Worm (Caenorhabditis elegans) whole organism, L3 larva: Measurements from ENCODE around the gene fbxa-11.

Source experiments
- R02D3.7 ChIP-seq: fragments of 150-350 bp; optimal IDR thresholded peaks from 2 replicates; lab custom pipeline; 2014; ENCODE audit warnings: missing biosample characterization, missing genetic modification characterization
- ZK546.5 ChIP-seq: sonication (generic microtip); optimal IDR thresholded peaks from 2 replicates; lab custom pipeline; 2017; ENCODE audit warnings: missing biosample characterization, missing genetic modification characterization
- ama-1 ChIP-seq: fragments of 150-350 bp; optimal IDR thresholded peaks from 2 replicates; lab custom pipeline; 2018
- ceh-16 ChIP-seq: sonication (generic microtip); optimal IDR thresholded peaks from 2 replicates; lab custom pipeline; 2017; ENCODE audit warnings: missing biosample characterization, missing genetic modification characterization
- ceh-28 ChIP-seq: fragments of 150-350 bp; optimal IDR thresholded peaks from 2 replicates; lab custom pipeline; 2014; ENCODE audit warnings: missing biosample characterization, missing genetic modification reagents, missing genetic modification characterization
- ceh-82 ChIP-seq: fragments of 150-350 bp; optimal IDR thresholded peaks from 2 replicates; lab custom pipeline; 2014; ENCODE audit warnings: missing biosample characterization, missing genetic modification characterization
- ceh-9 ChIP-seq: sonication (generic microtip); optimal IDR thresholded peaks from 2 replicates; lab custom pipeline; 2018; ENCODE audit warnings: missing biosample characterization, missing genetic modification characterization
- daf-12 ChIP-seq: fragments of 150-350 bp; optimal IDR thresholded peaks from 2 replicates; lab custom pipeline; 2014; ENCODE audit warnings: missing biosample characterization, missing genetic modification reagents, missing genetic modification characterization
- egl-27 ChIP-seq: sonication (generic microtip); optimal IDR thresholded peaks from 4 replicates; lab custom pipeline; 2017; ENCODE audit warnings: missing biosample characterization, missing genetic modification reagents, missing genetic modification characterization
- egl-5 ChIP-seq: fragments of 150-350 bp; optimal IDR thresholded peaks from 2 replicates; lab custom pipeline; 2017; ENCODE audit warnings: missing biosample characterization, missing genetic modification reagents, missing genetic modification characterization, inconsistent platforms
- elt-1 ChIP-seq: fragments of 150-350 bp; optimal IDR thresholded peaks from 2 replicates; lab custom pipeline; 2014; ENCODE audit warnings: missing biosample characterization, missing genetic modification characterization
- elt-2 ChIP-seq: sonication (generic microtip); optimal IDR thresholded peaks from 2 replicates; lab custom pipeline; 2016; ENCODE audit warnings: missing genetic modification reagents, mild to moderate bottlenecking, missing genetic modification characterization, missing compliant biosample characterization
- elt-3 ChIP-seq, 3 experiments: fragments of 150-350 bp in 1 of 3; sonication (generic microtip) in 2 of 3; optimal IDR thresholded peaks; 2 replicates in 2 of 3; 4 replicates in 1 of 3; lab custom pipeline; 2014 to 2017; ENCODE audit warnings: missing biosample characterization in 3 of 3, missing genetic modification characterization in 3 of 3
- fos-1 ChIP-seq: fragments of 150-350 bp; optimal IDR thresholded peaks from 2 replicates; lab custom pipeline; 2014; ENCODE audit warnings: missing biosample characterization, missing genetic modification characterization
- hmg-11 ChIP-seq: sonication (generic microtip); optimal IDR thresholded peaks from 2 replicates; lab custom pipeline; 2016; ENCODE audit warnings: missing genetic modification characterization, missing compliant biosample characterization
- jun-1 ChIP-seq: fragments of 150-350 bp; optimal IDR thresholded peaks from 2 replicates; lab custom pipeline; 2014; ENCODE audit warnings: missing biosample characterization, missing genetic modification reagents, missing genetic modification characterization
- lin-15B ChIP-seq: fragments of 150-350 bp; optimal IDR thresholded peaks from 2 replicates; lab custom pipeline; 2014; ENCODE audit warnings: missing biosample characterization, missing genetic modification characterization
- mdl-1 ChIP-seq: fragments of 150-350 bp; optimal IDR thresholded peaks from 2 replicates; lab custom pipeline; 2014; ENCODE audit warnings: missing biosample characterization, missing genetic modification characterization
- mml-1 ChIP-seq: fragments of 150-350 bp; sonication (generic microtip); optimal IDR thresholded peaks from 3 replicates; lab custom pipeline; 2014; ENCODE audit warnings: missing biosample characterization, missing genetic modification characterization
- nfya-1 ChIP-seq: sonication (generic microtip); optimal IDR thresholded peaks from 2 replicates; lab custom pipeline; 2017; ENCODE audit warnings: missing genetic modification characterization, mild to moderate bottlenecking, missing compliant biosample characterization, antibody characterized with exemption, moderate library complexity; ENCODE audit not compliant: insufficient read depth
- nhr-11 ChIP-seq: fragments of 150-350 bp; optimal IDR thresholded peaks from 2 replicates; lab custom pipeline; 2014; ENCODE audit warnings: missing biosample characterization, missing genetic modification characterization
- nhr-12 ChIP-seq: fragments of 150-350 bp; optimal IDR thresholded peaks from 2 replicates; lab custom pipeline; 2014; ENCODE audit warnings: missing biosample characterization, missing genetic modification characterization
- nhr-23 ChIP-seq: fragments of 150-350 bp; optimal IDR thresholded peaks from 2 replicates; lab custom pipeline; 2014; ENCODE audit warnings: missing biosample characterization, missing genetic modification reagents, missing genetic modification characterization
- nhr-237 ChIP-seq: fragments of 150-350 bp; optimal IDR thresholded peaks from 2 replicates; lab custom pipeline; 2014; ENCODE audit warnings: missing biosample characterization, missing genetic modification characterization
- nhr-25 ChIP-seq: sonication (generic microtip); optimal IDR thresholded peaks from 2 replicates; lab custom pipeline; 2017; ENCODE audit warnings: missing biosample characterization, missing genetic modification characterization
- nhr-28 ChIP-seq: fragments of 150-350 bp; optimal IDR thresholded peaks from 2 replicates; lab custom pipeline; 2014; ENCODE audit warnings: missing biosample characterization, missing genetic modification characterization
- nhr-43 ChIP-seq: sonication (generic microtip); optimal IDR thresholded peaks from 2 replicates; lab custom pipeline; 2016; ENCODE audit warnings: mild to moderate bottlenecking, missing genetic modification characterization, missing compliant biosample characterization; ENCODE audit not compliant: poor library complexity, severe bottlenecking
- nhr-76 ChIP-seq: fragments of 150-350 bp; sonication (generic microtip); optimal IDR thresholded peaks from 5 replicates; lab custom pipeline; 2014; ENCODE audit warnings: missing biosample characterization, missing genetic modification characterization
- nhr-77 ChIP-seq: fragments of 150-350 bp; optimal IDR thresholded peaks from 2 replicates; lab custom pipeline; 2014; ENCODE audit warnings: missing biosample characterization, missing genetic modification characterization
- pha-4 ChIP-seq: fragments of 150-350 bp; optimal IDR thresholded peaks from 2 replicates; lab custom pipeline; 2014; ENCODE audit warnings: missing biosample characterization, missing genetic modification reagents, missing genetic modification characterization
- pqm-1 ChIP-seq: fragments of 150-350 bp; optimal IDR thresholded peaks from 2 replicates; lab custom pipeline; 2017; ENCODE audit warnings: missing biosample characterization, missing genetic modification characterization, inconsistent platforms
- sea-2 ChIP-seq: fragments of 150-350 bp; sonication (generic microtip); optimal IDR thresholded peaks from 4 replicates; lab custom pipeline; 2014; ENCODE audit warnings: missing biosample characterization, missing genetic modification reagents, missing genetic modification characterization
- skn-1 ChIP-seq: fragments of 150-350 bp; optimal IDR thresholded peaks from 2 replicates; lab custom pipeline; 2014; ENCODE audit warnings: missing biosample characterization, missing genetic modification characterization
- snpc-4 ChIP-seq: fragments of 150-350 bp; optimal IDR thresholded peaks from 2 replicates; lab custom pipeline; 2014; ENCODE audit warnings: missing biosample characterization, missing genetic modification characterization
- tbx-2 ChIP-seq: sonication (generic microtip); optimal IDR thresholded peaks from 2 replicates; lab custom pipeline; 2016; ENCODE audit warnings: mild to moderate bottlenecking, missing genetic modification characterization, missing compliant biosample characterization
- unc-39 ChIP-seq: sonication (generic microtip); optimal IDR thresholded peaks from 4 replicates; lab custom pipeline; 2017; ENCODE audit warnings: missing biosample characterization, missing genetic modification characterization
- unc-62 ChIP-seq: fragments of 150-350 bp; sonication (generic microtip); optimal IDR thresholded peaks from 4 replicates; lab custom pipeline; 2014; ENCODE audit warnings: missing biosample characterization, missing genetic modification reagents, missing genetic modification characterization
- ztf-11 ChIP-seq: fragments of 150-350 bp; optimal IDR thresholded peaks from 2 replicates; lab custom pipeline; 2014; ENCODE audit warnings: missing biosample characterization, missing genetic modification characterization
- ztf-4 ChIP-seq: fragments of 150-350 bp; optimal IDR thresholded peaks from 2 replicates; lab custom pipeline; 2014; ENCODE audit warnings: missing biosample characterization, missing genetic modification characterization

Gene fbxa-11

ce11 chrIII:909540-909939, 41.1 kb upstream of the fbxa-11 start, which contains the start of gene crls-1:
Gene crls-1 (minus strand): TSS chrIII:909902.
- no peak for TF ChIP-seq nhr-77 (tag; lab: Kevin White, UChicago)
- peak; percentile 51 for TF ChIP-seq ama-1 (lab: Kevin White, UChicago)
- no peak for TF ChIP-seq elt-1
- no peak for TF ChIP-seq nhr-11

ce11 chrIII:910540-911311, 39.9 kb upstream of the fbxa-11 start, which contains the start of the genes F23H11.5 and bra-2:
Gene F23H11.5 (minus strand): TSS chrIII:910590.
Gene bra-2 (plus strand): TSS chrIII:911261.
- peak; percentile 39 for TF ChIP-seq lin-15B
- no peak for TF ChIP-seq fos-1 (tag; lab: Kevin White, UChicago)
- peak; percentile 19 for TF ChIP-seq elt-2 (tag; lab: Kevin White, UChicago)
- peak; percentile 13 for TF ChIP-seq nhr-23 (tag; lab: Kevin White, UChicago)
- no peak for TF ChIP-seq nhr-28
- no peak for TF ChIP-seq jun-1 (tag; lab: Kevin White, UChicago)
- peak; percentile 64 for TF ChIP-seq nhr-25 (tag; lab: Kevin White, UChicago)
- no peak for TF ChIP-seq pqm-1
- no peak for TF ChIP-seq ceh-16 (tag; lab: Kevin White, UChicago)
- no peak for TF ChIP-seq skn-1 (tag; lab: Kevin White, UChicago)
- TF ChIP-seq mml-1 = no peak
- no peak for TF ChIP-seq ZK546.5
- peak; percentile 54 for TF ChIP-seq snpc-4 (tag; lab: Kevin White, UChicago)
- TF ChIP-seq daf-12 (tag; lab: Kevin White, UChicago) = no peak
- peak; percentile 50 for TF ChIP-seq nfya-1
- TF ChIP-seq unc-62 (GFP tag; lab: Kevin White, UChicago) = no peak
- no peak for TF ChIP-seq egl-27
- no peak for TF ChIP-seq nhr-11
- TF ChIP-seq ama-1 (lab: Kevin White, UChicago) = no peak
- peak; percentile 66 for TF ChIP-seq ceh-28 (tag; lab: Kevin White, UChicago)
- TF ChIP-seq pha-4 (tag; lab: Kevin White, UChicago) = peak; percentile 62
- TF ChIP-seq ceh-82 (tag; lab: Kevin White, UChicago) = no peak
- no peak for TF ChIP-seq elt-1
- TF ChIP-seq elt-3 (tag; optimal IDR thresholded peaks at IDR 0.05; lab: Kevin White, UChicago) = no peak
- TF ChIP-seq egl-5 (tag; lab: Kevin White, UChicago) = no peak
- TF ChIP-seq, all 47 proteins: peak for 8

- no peak for TF ChIP-seq lin-15B
- no peak for TF ChIP-seq nfya-1
- no peak for TF ChIP-seq sea-2
- TF ChIP-seq unc-39 (tag; lab: Kevin White, UChicago) = no peak
- TF ChIP-seq ztf-11 (tag; lab: Kevin White, UChicago) = no peak
- TF ChIP-seq ceh-16 (tag; lab: Kevin White, UChicago) = no peak
- no peak for TF ChIP-seq elt-1
- no peak for TF ChIP-seq elt-2 (tag; lab: Kevin White, UChicago)
- no peak for TF ChIP-seq egl-5 (tag; lab: Kevin White, UChicago)
- no peak for TF ChIP-seq tbx-2 (tag; lab: Kevin White, UChicago)
- TF ChIP-seq ZK546.5 = no peak
- TF ChIP-seq ztf-4 (tag; lab: Kevin White, UChicago) = no peak
- no peak for TF ChIP-seq hmg-11 (tag; lab: Kevin White, UChicago)
- no peak for TF ChIP-seq nhr-12 (tag; lab: Kevin White, UChicago)
- TF ChIP-seq jun-1 (tag; lab: Kevin White, UChicago) = no peak
Measured at ce11 chrIII:916897-917296, 33.8 kb upstream of the fbxa-11 start, which contains the start of gene idpp-13. Gene idpp-13 (minus strand): TSS chrIII:916997.

ce11 chrIII:919322-919721, 31.3 kb upstream of the fbxa-11 start, which contains the start of gene F23H11.7:
Gene F23H11.7 (minus strand): TSS chrIII:919422.
- TF ChIP-seq egl-5 (tag; lab: Kevin White, UChicago) = no peak
- no peak for TF ChIP-seq nhr-237
- no peak for TF ChIP-seq unc-62 (GFP tag; lab: Kevin White, UChicago)
- TF ChIP-seq nhr-76 (tag; lab: Kevin White, UChicago) = no peak
- no peak for TF ChIP-seq ceh-28 (tag; lab: Kevin White, UChicago)
- TF ChIP-seq R02D3.7 (tag; lab: Kevin White, UChicago) = no peak
- no peak for TF ChIP-seq ZK546.5
- no peak for TF ChIP-seq sea-2
- TF ChIP-seq nhr-43 (tag; lab: Kevin White, UChicago) = no peak
- TF ChIP-seq mdl-1 (tag; lab: Kevin White, UChicago) = no peak
- no peak for TF ChIP-seq ceh-9
- TF ChIP-seq nhr-25 (tag; lab: Kevin White, UChicago) = no peak
